Worm (Caenorhabditis elegans) whole organism, mixed stage, embryonic: Measurements from ENCODE around the gene dylt-2.

Source experiments
- M03D4.4 ChIP-seq: sonication (generic microtip); optimal IDR thresholded peaks from 2 replicates; lab custom pipeline; 2017; ENCODE audit warnings: mild to moderate bottlenecking, missing genetic modification characterization, missing compliant biosample characterization
- bed-3 ChIP-seq: fragments of 200-800 bp; sonication (Bioruptor generic); optimal IDR thresholded peaks from 3 replicates; lab custom pipeline; 2018; ENCODE audit warnings: mild to moderate bottlenecking, missing genetic modification characterization, moderate library complexity, missing compliant biosample characterization
- blmp-1 ChIP-seq: fragments of 150-350 bp; optimal IDR thresholded peaks from 2 replicates; lab custom pipeline; 2014; ENCODE audit warnings: missing biosample characterization, missing genetic modification characterization
- ceh-43 ChIP-seq: fragments of 200-800 bp; sonication (Bioruptor generic); optimal IDR thresholded peaks from 2 replicates; lab custom pipeline; 2018; ENCODE audit warnings: mild to moderate bottlenecking, missing genetic modification characterization, moderate library complexity, missing compliant biosample characterization
- ceh-83 ChIP-seq: fragments of 200-800 bp; sonication (Bioruptor generic); optimal IDR thresholded peaks from 2 replicates; lab custom pipeline; 2018; ENCODE audit warnings: mild to moderate bottlenecking, missing genetic modification characterization, missing compliant biosample characterization
- cnd-1 ChIP-seq: fragments of 200-800 bp; sonication (Bioruptor generic); optimal IDR thresholded peaks from 2 replicates; lab custom pipeline; 2018; ENCODE audit warnings: mild to moderate bottlenecking, missing genetic modification characterization, missing compliant biosample characterization
- elt-1 ChIP-seq: sonication (generic microtip); optimal IDR thresholded peaks from 2 replicates; lab custom pipeline; 2017; ENCODE audit warnings: missing genetic modification characterization, mild to moderate bottlenecking, missing compliant biosample characterization, antibody characterized with exemption, moderate library complexity, borderline replicate concordance; ENCODE audit not compliant: insufficient read depth
- elt-3 ChIP-seq: fragments of 150-350 bp; optimal IDR thresholded peaks from 2 replicates; lab custom pipeline; 2014; ENCODE audit warnings: missing biosample characterization, missing genetic modification characterization
- flh-1 ChIP-seq: fragments of 200-800 bp; sonication (Bioruptor generic); optimal IDR thresholded peaks from 2 replicates; lab custom pipeline; 2018; ENCODE audit warnings: mild to moderate bottlenecking, missing genetic modification characterization, moderate library complexity, missing compliant biosample characterization
- lin-13 ChIP-seq: fragments of 150-350 bp; optimal IDR thresholded peaks from 2 replicates; lab custom pipeline; 2014; ENCODE audit warnings: missing biosample characterization, missing genetic modification characterization
- lin-32 ChIP-seq: fragments of 200-800 bp; sonication (Bioruptor generic); optimal IDR thresholded peaks from 2 replicates; lab custom pipeline; 2018; ENCODE audit warnings: mild to moderate bottlenecking, missing genetic modification characterization, missing compliant biosample characterization
- mab-5 ChIP-seq: fragments of 150-350 bp; optimal IDR thresholded peaks from 2 replicates; lab custom pipeline; 2014; ENCODE audit warnings: missing biosample characterization, missing genetic modification characterization
- mep-1 ChIP-seq: fragments of 150-350 bp; optimal IDR thresholded peaks from 2 replicates; lab custom pipeline; 2017; ENCODE audit warnings: missing biosample characterization, missing genetic modification reagents, missing genetic modification characterization, inconsistent platforms
- mls-2 ChIP-seq: sonication (generic microtip); optimal IDR thresholded peaks from 2 replicates; lab custom pipeline; 2016; ENCODE audit warnings: mild to moderate bottlenecking, missing genetic modification characterization, moderate library complexity, missing compliant biosample characterization
- nhr-12 ChIP-seq: fragments of 150-350 bp; optimal IDR thresholded peaks from 2 replicates; lab custom pipeline; 2014; ENCODE audit warnings: missing biosample characterization, missing genetic modification characterization
- nhr-2 ChIP-seq: fragments of 150-350 bp; optimal IDR thresholded peaks from 2 replicates; lab custom pipeline; 2014; ENCODE audit warnings: missing biosample characterization, missing genetic modification characterization
- nhr-237 ChIP-seq: fragments of 150-350 bp; optimal IDR thresholded peaks from 2 replicates; lab custom pipeline; 2014; ENCODE audit warnings: missing biosample characterization, missing genetic modification characterization
- nhr-28 ChIP-seq: fragments of 150-350 bp; optimal IDR thresholded peaks from 2 replicates; lab custom pipeline; 2014; ENCODE audit warnings: missing biosample characterization, missing genetic modification characterization
- nhr-76 ChIP-seq: sonication (generic microtip); optimal IDR thresholded peaks from 2 replicates; lab custom pipeline; 2017; ENCODE audit warnings: missing biosample characterization, missing genetic modification characterization
- pha-4 ChIP-seq: fragments of 150-350 bp; optimal IDR thresholded peaks from 2 replicates; lab custom pipeline; 2018; ENCODE audit warnings: missing biosample characterization, missing genetic modification reagents, missing genetic modification characterization
- sem-2 ChIP-seq: fragments of 200-800 bp; sonication (Bioruptor generic); optimal IDR thresholded peaks from 2 replicates; lab custom pipeline; 2018; ENCODE audit warnings: mild to moderate bottlenecking, missing genetic modification characterization, missing compliant biosample characterization
- snpc-4 ChIP-seq: fragments of 150-350 bp; optimal IDR thresholded peaks from 2 replicates; lab custom pipeline; 2014; ENCODE audit warnings: missing biosample characterization, missing genetic modification characterization
- sptf-1 ChIP-seq: sonication (generic microtip); optimal IDR thresholded peaks from 2 replicates; lab custom pipeline; 2017; ENCODE audit warnings: mild to moderate bottlenecking, missing genetic modification characterization, moderate library complexity, missing compliant biosample characterization
- tbx-8 ChIP-seq: fragments of 200-800 bp; sonication (Bioruptor generic); optimal IDR thresholded peaks from 2 replicates; lab custom pipeline; 2018; ENCODE audit warnings: mild to moderate bottlenecking, missing genetic modification characterization, moderate library complexity, missing compliant biosample characterization
- unc-120 ChIP-seq: sonication (generic microtip); optimal IDR thresholded peaks from 2 replicates; lab custom pipeline; 2017; ENCODE audit warnings: missing genetic modification characterization, missing compliant biosample characterization; ENCODE audit not compliant: poor library complexity, severe bottlenecking
- unc-39 ChIP-seq: fragments of 150-350 bp; optimal IDR thresholded peaks from 2 replicates; lab custom pipeline; 2014; ENCODE audit warnings: missing biosample characterization, missing genetic modification characterization
- unc-62 ChIP-seq: fragments of 150-350 bp; optimal IDR thresholded peaks from 2 replicates; lab custom pipeline; 2014; ENCODE audit warnings: missing biosample characterization, missing genetic modification reagents, missing genetic modification characterization
- zip-8 ChIP-seq: fragments of 150-350 bp; optimal IDR thresholded peaks from 2 replicates; lab custom pipeline; 2014; ENCODE audit warnings: missing biosample characterization, missing genetic modification characterization

Gene dylt-2

ce11 chrX:8902920-8903319, 37.0 kb downstream of the dylt-2 start:
- no peak for TF ChIP-seq sem-2 (GFP tag; lab: Kevin White, UChicago)
- TF ChIP-seq elt-3 (tag; lab: Kevin White, UChicago) = no peak
- TF ChIP-seq sptf-1 (tag; lab: Kevin White, UChicago) = no peak
- TF ChIP-seq tbx-8 = no peak
- TF ChIP-seq nhr-2 = no peak
- TF ChIP-seq unc-62 (GFP tag; lab: Kevin White, UChicago) = no peak
- TF ChIP-seq ceh-43 (GFP tag; lab: Kevin White, UChicago) = no peak
- no peak for TF ChIP-seq snpc-4 (tag; lab: Kevin White, UChicago)
- TF ChIP-seq nhr-237 (tag; lab: Kevin White, UChicago) = no peak
- TF ChIP-seq pha-4 = no peak
- TF ChIP-seq nhr-76 = no peak
- no peak for TF ChIP-seq blmp-1 (tag; lab: Kevin White, UChicago)
- no peak for TF ChIP-seq elt-1 (tag; lab: Kevin White, UChicago)
- TF ChIP-seq lin-13 (tag; lab: Kevin White, UChicago) = no peak
- no peak for TF ChIP-seq M03D4.4 (tag; lab: Kevin White, UChicago)
- no peak for TF ChIP-seq zip-8 (tag; lab: Kevin White, UChicago)
- TF ChIP-seq cnd-1 = no peak
- TF ChIP-seq mab-5 = no peak
- no peak for TF ChIP-seq mls-2 (tag; lab: Kevin White, UChicago)
- TF ChIP-seq unc-120 (tag; lab: Kevin White, UChicago) = no peak

- no peak for TF ChIP-seq unc-39
- no peak for TF ChIP-seq nhr-76
- no peak for TF ChIP-seq ceh-83 (GFP tag; lab: Kevin White, UChicago)
- TF ChIP-seq ceh-43 (GFP tag; lab: Kevin White, UChicago) = no peak
- TF ChIP-seq lin-32 (GFP tag; lab: Kevin White, UChicago) = no peak
- no peak for TF ChIP-seq unc-62 (GFP tag; lab: Kevin White, UChicago)
- TF ChIP-seq flh-1 (GFP tag; lab: Kevin White, UChicago) = no peak
- no peak for TF ChIP-seq bed-3 (GFP tag; lab: Kevin White, UChicago)
- TF ChIP-seq pha-4 = no peak
Measured at ce11 chrX:8892808-8893207, 47.2 kb downstream of the dylt-2 start, which contains the start of gene C13E3.1. TSS of gene C13E3.1 (plus strand) at chrX:8893108.

ce11 chrX:8891393-8891953, 48.5 kb downstream of the dylt-2 start:
- TF ChIP-seq nhr-76 (no peak), pha-4 (no peak), nhr-12 (no peak), nhr-237 (tag; lab: Kevin White, UChicago) (no peak), blmp-1 (tag; lab: Kevin White, UChicago) (no peak), M03D4.4 (tag; lab: Kevin White, UChicago) (no peak)

- TF ChIP-seq blmp-1 (tag; lab: Kevin White, UChicago) (peak; percentile 55), mep-1 (tag; lab: Kevin White, UChicago) (no peak), lin-32 (GFP tag; lab: Kevin White, UChicago) (no peak), nhr-28 (tag; lab: Kevin White, UChicago) (no peak)
Measured at ce11 chrX:8890251-8890755, 49.7 kb downstream of the dylt-2 start.
